Worm (Caenorhabditis elegans): ENCODE data around the gene ddx-15.

ddx-15 gene

DNA sequence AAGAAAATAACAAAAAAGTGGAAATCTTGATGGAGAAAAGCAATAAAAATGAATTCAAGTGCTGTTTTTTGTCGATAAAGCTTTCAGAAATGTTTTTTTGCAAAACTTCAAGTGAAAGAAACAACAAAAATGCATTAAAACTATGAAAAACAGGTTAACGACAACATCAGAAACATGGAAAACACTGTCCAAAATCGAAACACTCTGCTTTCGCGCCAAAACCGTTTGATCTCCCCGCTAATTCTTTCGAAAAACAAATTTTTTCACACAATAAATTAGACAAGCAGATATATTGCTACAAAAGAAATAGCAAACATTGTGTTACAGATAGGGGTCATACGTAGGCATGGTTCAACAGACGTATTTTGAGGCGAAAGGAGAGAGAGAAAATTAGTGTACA lies 49.7 kb downstream of the ddx-15 start:
- peak; percentile 80 for TF ChIP-seq efl-1 (GFP tag; optimal IDR thresholded peaks at IDR 0.05)
- TF ChIP-seq xnd-1 (tag; optimal IDR thresholded peaks at IDR 0.05), result peak; percentile 6
- peak; percentile 67 for TF ChIP-seq F49E8.2 (tag; optimal IDR thresholded peaks at IDR 0.05; ENCODE audit: insufficient read depth)
- peak; percentile 79 for TF ChIP-seq madf-6 (GFP tag; IDR thresholded peaks at IDR 0.05)
- no peak for TF ChIP-seq die-1 (tag; optimal IDR thresholded peaks at IDR 0.05)
- no peak for TF ChIP-seq snpc-1.1 (tag; optimal IDR thresholded peaks at IDR 0.05; ENCODE audit: insufficient read depth)
- TF ChIP-seq madf-8 (GFP tag; conservative IDR thresholded peaks at IDR 0.05), result 0 out of 2 replicates have a peak, but pooled peaks have one; percentile 10
- TF ChIP-seq tlf-1 (GFP tag; optimal IDR thresholded peaks at IDR 0.05), result no peak
- no peak for TF ChIP-seq ztf-25 (GFP tag; IDR thresholded peaks at IDR 0.05)
- 0 out of 2 replicates have a peak, but pooled peaks have one; percentile 38 for TF ChIP-seq F33H1.4 (GFP tag; IDR thresholded peaks at IDR 0.05)

Data from whole organism, young adult.